Fruit fly (Drosophila melanogaster) whole organism, embryonic: ENCODE data around the gene TbCMF46.
A peak's percentile ranks its signal among the peaks of the same experiment; 100 is the strongest.

ENCODE experiments used
- BtbVII ChIP-seq: fragments of 200-800 bp; sonication (Bioruptor generic); optimal IDR thresholded peaks from 3 replicates; lab custom pipeline; 2017; ENCODE audit warnings: missing biosample characterization, mild to moderate bottlenecking, missing genetic modification characterization
- CG10431 ChIP-seq: fragments of 200-800 bp; sonication (Bioruptor generic); optimal IDR thresholded peaks from 3 replicates; lab custom pipeline; 2018; ENCODE audit warnings: missing biosample characterization, mild to moderate bottlenecking, missing genetic modification characterization
- CG1233 ChIP-seq: fragments of 200-800 bp; sonication (Bioruptor generic); optimal IDR thresholded peaks from 4 replicates; lab custom pipeline; 2018; ENCODE audit warnings: missing biosample characterization, mild to moderate bottlenecking, missing genetic modification characterization
- CG14050 ChIP-seq: fragments of 200-800 bp; sonication (Bioruptor generic); IDR thresholded peaks from 3 replicates; pipeline ENCODE4 v1.3.6; 2022; ENCODE audit warnings: missing biosample characterization, missing genetic modification characterization
- CG16813 ChIP-seq: fragments of 200-800 bp; sonication (Bioruptor generic); IDR thresholded peaks from 3 replicates; pipeline ENCODE4 v1.3.6; 2022; ENCODE audit warnings: missing biosample characterization, missing genetic modification characterization; ENCODE audit not compliant: partially characterized antibody
- CG17802 ChIP-seq: fragments of 200-800 bp; sonication (Bioruptor generic); optimal IDR thresholded peaks from 2 replicates; lab custom pipeline; 2018; ENCODE audit warnings: missing biosample characterization, mild to moderate bottlenecking, missing genetic modification characterization, moderate library complexity
- CG2120 ChIP-seq: fragments of 200-800 bp; sonication (Bioruptor generic); optimal IDR thresholded peaks from 3 replicates; lab custom pipeline; 2016; ENCODE audit warnings: missing biosample characterization, missing genetic modification characterization
- CG3995 ChIP-seq: fragments of 200-800 bp; sonication (Bioruptor generic); optimal IDR thresholded peaks from 3 replicates; lab custom pipeline; 2016; ENCODE audit warnings: missing biosample characterization, missing genetic modification characterization
- CG6813 ChIP-seq: fragments of 200-800 bp; sonication (Bioruptor generic); optimal IDR thresholded peaks from 2 replicates; lab custom pipeline; 2017; ENCODE audit warnings: missing biosample characterization, missing genetic modification characterization, mild to moderate bottlenecking, moderate library complexity, missing genetic modification reagents
- CG7745 ChIP-seq: fragments of 200-800 bp; sonication (Bioruptor generic); optimal IDR thresholded peaks from 2 replicates; lab custom pipeline; 2018; ENCODE audit warnings: missing biosample characterization, mild to moderate bottlenecking, missing genetic modification characterization, moderate library complexity
- CG9797 ChIP-seq: fragments of 200-800 bp; sonication (Bioruptor generic); optimal IDR thresholded peaks from 3 replicates; lab custom pipeline; 2018; ENCODE audit warnings: missing biosample characterization, mild to moderate bottlenecking, missing genetic modification characterization
- CTCF ChIP-seq: fragments of 200-800 bp; sonication (Bioruptor generic); optimal IDR thresholded peaks from 2 replicates; lab custom pipeline; 2017; ENCODE audit warnings: missing biosample characterization, mild to moderate bottlenecking, missing genetic modification characterization, moderate library complexity
- Camta ChIP-seq: fragments of 200-800 bp; sonication (Bioruptor generic); optimal IDR thresholded peaks from 2 replicates; lab custom pipeline; 2016; ENCODE audit warnings: missing biosample characterization, missing genetic modification characterization
- Dll ChIP-seq: fragments of 200-800 bp; sonication (Bioruptor generic); IDR thresholded peaks from 4 replicates; pipeline ENCODE4 v1.3.6; 2022; ENCODE audit warnings: missing biosample characterization, missing genetic modification characterization; ENCODE audit not compliant: partially characterized antibody
- Dp ChIP-seq: fragments of 200-800 bp; sonication (Bioruptor generic); optimal IDR thresholded peaks from 2 replicates; lab custom pipeline; 2018; ENCODE audit warnings: missing biosample characterization, mild to moderate bottlenecking, missing genetic modification characterization, moderate library complexity
- Gug ChIP-seq: fragments of 200-800 bp; sonication (Bioruptor generic); IDR thresholded peaks from 4 replicates; pipeline ENCODE4 v1.3.6; 2022; ENCODE audit warnings: missing biosample characterization, missing genetic modification characterization
- NfI ChIP-seq: fragments of 200-800 bp; sonication (Bioruptor generic); optimal IDR thresholded peaks from 3 replicates; lab custom pipeline; 2018; ENCODE audit warnings: missing biosample characterization, mild to moderate bottlenecking, missing genetic modification characterization, moderate library complexity
- Rfx ChIP-seq: fragments of 200-800 bp; sonication (Bioruptor generic); IDR thresholded peaks from 2 replicates; pipeline ENCODE4 v1.3.6; 2022; ENCODE audit warnings: missing biosample characterization, missing genetic modification characterization
- Sry-β ChIP-seq: fragments of 200-800 bp; sonication (Bioruptor generic); optimal IDR thresholded peaks from 2 replicates; lab custom pipeline; 2018; ENCODE audit warnings: missing biosample characterization, mild to moderate bottlenecking, missing genetic modification characterization, moderate library complexity
- Sry-δ ChIP-seq: fragments of 200-800 bp; sonication (Bioruptor generic); optimal IDR thresholded peaks from 2 replicates; lab custom pipeline; 2016; ENCODE audit warnings: missing biosample characterization, missing genetic modification characterization
- Ssrp ChIP-seq: fragments of 200-800 bp; sonication (Bioruptor generic); optimal IDR thresholded peaks from 2 replicates; lab custom pipeline; 2018; ENCODE audit warnings: missing biosample characterization, mild to moderate bottlenecking, missing genetic modification characterization, moderate library complexity
- Trl ChIP-seq, 3 experiments: fragments of >200 bp in 2 of 3; fragments of 200-800 bp in 1 of 3; sonication (Bioruptor generic) in 1 of 3; optimal IDR thresholded peaks; 2 replicates in 1 of 3; 3 replicates in 2 of 3; lab custom pipeline; 2016 to 2017; ENCODE audit warnings: missing biosample characterization in 1 of 3, missing genetic modification characterization in 1 of 3
- YL-1 ChIP-seq: fragments of 200-800 bp; sonication (Bioruptor generic); optimal IDR thresholded peaks from 3 replicates; lab custom pipeline; 2017; ENCODE audit warnings: missing biosample characterization, mild to moderate bottlenecking, missing genetic modification characterization
- abd-A ChIP-seq: fragments of 200-800 bp; sonication (Bioruptor generic); optimal IDR thresholded peaks from 3 replicates; lab custom pipeline; 2019; ENCODE audit warnings: missing biosample characterization, mild to moderate bottlenecking, missing genetic modification characterization, moderate library complexity
- bab2 ChIP-seq: fragments of 200-800 bp; sonication (Bioruptor generic); optimal IDR thresholded peaks from 2 replicates; lab custom pipeline; 2016; ENCODE audit warnings: missing biosample characterization, missing genetic modification characterization
- bbx ChIP-seq: fragments of 200-800 bp; sonication (Bioruptor generic); IDR thresholded peaks from 2 replicates; pipeline ENCODE4 v1.3.6; 2022; ENCODE audit warnings: missing biosample characterization, missing genetic modification characterization; ENCODE audit not compliant: partially characterized antibody
- bigmax ChIP-seq: fragments of 200-800 bp; sonication (Bioruptor generic); optimal IDR thresholded peaks from 2 replicates; lab custom pipeline; 2018; ENCODE audit warnings: missing biosample characterization, mild to moderate bottlenecking, missing genetic modification characterization
- cas ChIP-seq: fragments of 200-800 bp; sonication (Bioruptor generic); IDR thresholded peaks from 2 replicates; pipeline ENCODE4 v1.3.6; 2022; ENCODE audit warnings: missing biosample characterization, missing genetic modification characterization
- cato ChIP-seq: fragments of 200-800 bp; sonication (Bioruptor generic); optimal IDR thresholded peaks from 2 replicates; lab custom pipeline; 2016; ENCODE audit warnings: missing biosample characterization, missing genetic modification characterization, borderline replicate concordance
- chif ChIP-seq, 2 experiments: fragments of 200-800 bp; sonication (Bioruptor generic); optimal IDR thresholded peaks; 3 replicates each; lab custom pipeline; 2016; ENCODE audit warnings: missing biosample characterization in 2 of 2, missing genetic modification characterization in 2 of 2
- crc ChIP-seq: fragments of 200-800 bp; sonication (Bioruptor generic); optimal IDR thresholded peaks from 2 replicates; lab custom pipeline; 2016; ENCODE audit warnings: missing biosample characterization, missing genetic modification characterization
- crol ChIP-seq: fragments of 200-800 bp; sonication (Bioruptor generic); IDR thresholded peaks from 2 replicates; pipeline ENCODE4 v1.3.6; 2022; ENCODE audit warnings: missing biosample characterization, missing genetic modification characterization
- danr ChIP-seq: fragments of 200-800 bp; sonication (Bioruptor generic); IDR thresholded peaks from 2 replicates; pipeline ENCODE4 v1.3.6; 2022; ENCODE audit warnings: missing biosample characterization, missing genetic modification characterization
- dm ChIP-seq: fragments of 200-800 bp; sonication (Bioruptor generic); optimal IDR thresholded peaks from 3 replicates; lab custom pipeline; 2016; ENCODE audit warnings: missing biosample characterization, missing genetic modification characterization
- esg ChIP-seq: fragments of 200-800 bp; sonication (Bioruptor generic); conservative IDR thresholded peaks from 2 replicates; pipeline ENCODE4 v1.3.6; 2022; ENCODE audit warnings: missing biosample characterization, missing genetic modification characterization
- ewg ChIP-seq: fragments of 200-800 bp; sonication (Bioruptor generic); optimal IDR thresholded peaks from 3 replicates; lab custom pipeline; 2017; ENCODE audit warnings: mild to moderate bottlenecking, missing biosample characterization, missing genetic modification reagents, missing genetic modification characterization
- gce ChIP-seq: fragments of 200-800 bp; sonication (Bioruptor generic); IDR thresholded peaks from 3 replicates; pipeline ENCODE4 v1.3.6; 2022; ENCODE audit warnings: missing biosample characterization, missing genetic modification characterization
- grau ChIP-seq: fragments of 200-800 bp; optimal IDR thresholded peaks from 3 replicates; lab custom pipeline; 2019; ENCODE audit warnings: missing biosample characterization, mild to moderate bottlenecking, missing genetic modification characterization, moderate library complexity
- gro ChIP-seq: fragments of 200-800 bp; sonication (Bioruptor generic); optimal IDR thresholded peaks from 2 replicates; lab custom pipeline; 2016; ENCODE audit warnings: missing biosample characterization, missing genetic modification characterization
- hkb ChIP-seq, 2 experiments: fragments of 200-800 bp in 1 of 2; fragments of >200 bp in 1 of 2; sonication (Bioruptor generic) in 1 of 2; IDR thresholded peaks in 1 of 2; optimal IDR thresholded peaks in 1 of 2; 2 replicates each; pipeline versions ENCODE4 v1.3.6 to Lab custom; 2017 to 2022; ENCODE audit warnings: missing biosample characterization in 1 of 2, missing genetic modification characterization in 1 of 2
- hth ChIP-seq: fragments of >200 bp; optimal IDR thresholded peaks from 2 replicates; lab custom pipeline; 2017; ENCODE audit warnings: inconsistent platforms
- lilli ChIP-seq: fragments of 200-800 bp; sonication (Bioruptor generic); optimal IDR thresholded peaks from 3 replicates; lab custom pipeline; 2016; ENCODE audit warnings: missing biosample characterization, missing genetic modification characterization
- seq ChIP-seq: fragments of 200-800 bp; sonication (Bioruptor generic); IDR thresholded peaks from 2 replicates; pipeline ENCODE4 v1.3.6; 2022; ENCODE audit warnings: missing biosample characterization, missing genetic modification characterization
- sisA ChIP-seq: fragments of 200-800 bp; sonication (Bioruptor generic); IDR thresholded peaks from 2 replicates; pipeline ENCODE4 v1.3.6; 2022; ENCODE audit warnings: missing biosample characterization, missing genetic modification characterization
- tin ChIP-seq: fragments of 200-800 bp; sonication (Bioruptor generic); optimal IDR thresholded peaks from 3 replicates; lab custom pipeline; 2016; ENCODE audit warnings: missing biosample characterization, missing genetic modification characterization
- tio ChIP-seq: fragments of 200-800 bp; sonication (Bioruptor generic); optimal IDR thresholded peaks from 2 replicates; lab custom pipeline; 2017; ENCODE audit warnings: missing biosample characterization, missing genetic modification characterization, inconsistent platforms
- toy ChIP-seq: fragments of 200-800 bp; sonication (Bioruptor generic); IDR thresholded peaks from 2 replicates; pipeline ENCODE4 v1.3.6; 2022; ENCODE audit warnings: missing biosample characterization, missing genetic modification characterization
- trh ChIP-seq: fragments of 200-800 bp; sonication (Bioruptor generic); optimal IDR thresholded peaks from 2 replicates; lab custom pipeline; 2016; ENCODE audit warnings: missing biosample characterization, missing genetic modification characterization
- vnd ChIP-seq: fragments of 200-800 bp; sonication (Bioruptor generic); IDR thresholded peaks from 3 replicates; pipeline ENCODE4 v1.3.6; 2022; ENCODE audit warnings: missing biosample characterization, missing genetic modification characterization; ENCODE audit not compliant: partially characterized antibody
- wdn ChIP-seq: fragments of 200-800 bp; sonication (Bioruptor generic); IDR thresholded peaks from 2 replicates; pipeline ENCODE4 v1.3.6; 2022; ENCODE audit warnings: missing biosample characterization, missing genetic modification characterization
- zf30C ChIP-seq: fragments of 200-800 bp; sonication (Bioruptor generic); optimal IDR thresholded peaks from 3 replicates; lab custom pipeline; 2018; ENCODE audit warnings: missing biosample characterization, mild to moderate bottlenecking, missing genetic modification characterization
- zfh1 ChIP-seq: fragments of 200-800 bp; sonication (Bioruptor generic); IDR thresholded peaks from 3 replicates; pipeline ENCODE4 v1.3.6; 2022; ENCODE audit warnings: missing biosample characterization, missing genetic modification characterization

Gene TbCMF46

DNA sequence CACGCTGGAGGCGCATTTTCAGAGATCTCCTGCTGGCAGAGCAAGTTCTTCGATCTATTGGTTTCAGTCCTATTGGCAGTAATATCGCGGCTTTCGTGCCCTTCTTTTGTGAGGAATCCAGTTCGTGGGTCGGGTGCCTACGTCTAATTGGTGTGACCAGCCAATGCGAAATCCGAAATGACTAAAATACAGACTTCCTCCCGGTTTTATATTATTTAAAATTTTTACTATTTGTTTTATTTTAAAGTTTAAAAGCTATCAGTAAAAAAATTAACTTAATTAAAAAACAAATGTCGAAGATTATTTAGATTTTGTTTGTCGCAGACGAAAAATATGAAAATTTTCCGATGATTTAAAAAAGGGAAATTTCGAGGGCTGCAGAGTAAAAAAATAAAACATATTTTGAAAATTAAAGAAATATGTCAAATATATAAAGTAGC is 39.0 kb upstream of the TbCMF46 start, which contains the start of gene CG5850 (continued):
- no peak for TF ChIP-seq cato
- TF ChIP-seq CG7745 (tag; lab: Kevin White, UChicago), result no peak
- no peak for TF ChIP-seq vnd
- no peak for TF ChIP-seq CTCF (GFP tag; lab: Kevin White, UChicago)
- no peak for TF ChIP-seq Gug (GFP tag; lab: Robert Waterston, UW)
- no peak for TF ChIP-seq hth (lab: Kevin White, UChicago)
- TF ChIP-seq lilli, result no peak
- no peak for TF ChIP-seq CG16813 (GFP tag; lab: Robert Waterston, UW)
- no peak for TF ChIP-seq crol
- no peak for TF ChIP-seq abd-A (tag; lab: Kevin White, UChicago)
- no peak for TF ChIP-seq hkb (optimal IDR thresholded peaks at IDR 0.05; lab: Kevin White, UChicago)
- peak; percentile 24; the same call in 1 of the 2 replicates for TF ChIP-seq hkb (GFP tag; IDR thresholded peaks at IDR 0.05; lab: Robert Waterston, UW)
- no peak for TF ChIP-seq Sry-β
- no peak for TF ChIP-seq tin
- TF ChIP-seq CG1233, result no peak
- TF ChIP-seq wdn (GFP tag; lab: Robert Waterston, UW), result no peak
- no peak for TF ChIP-seq Trl (optimal IDR thresholded peaks at IDR 0.05; lab: Kevin White, UChicago)
- no peak for TF ChIP-seq Trl (GFP tag; optimal IDR thresholded peaks at IDR 0.05; lab: Kevin White, UChicago)
- TF ChIP-seq CG6813 (GFP tag; lab: Kevin White, UChicago), result no peak
- no peak for TF ChIP-seq ewg (GFP tag; lab: Kevin White, UChicago)
- TF ChIP-seq chif (GFP tag; optimal IDR thresholded peaks at IDR 0.05; lab: Kevin White, UChicago), result no peak
- TF ChIP-seq Ssrp, result no peak
- no peak for TF ChIP-seq NfI (GFP tag; lab: Kevin White, UChicago)
- no peak for TF ChIP-seq Sry-δ (GFP tag; lab: Kevin White, UChicago)
- TF ChIP-seq dm (GFP tag; lab: Kevin White, UChicago), result no peak
- no peak for TF ChIP-seq esg
- no peak for TF ChIP-seq Camta (GFP tag; lab: Kevin White, UChicago)
- no peak for TF ChIP-seq Rfx
- TF ChIP-seq CG9797 (GFP tag; lab: Kevin White, UChicago), result peak; percentile 62
- TF ChIP-seq bab2 (GFP tag; lab: Kevin White, UChicago), result no peak
- TF ChIP-seq grau (tag; lab: Kevin White, UChicago), result peak; percentile 9
- no peak for TF ChIP-seq zfh1 (GFP tag; lab: Robert Waterston, UW)
- no peak for TF ChIP-seq gro (GFP tag; lab: Kevin White, UChicago)
- no peak for TF ChIP-seq BtbVII (GFP tag; lab: Kevin White, UChicago)
- TF ChIP-seq cas (GFP tag; lab: Robert Waterston, UW), result no peak
- TF ChIP-seq bigmax, result no peak
- TF ChIP-seq Dll, result no peak; the same call in 2 of the 4 replicates
- no peak for TF ChIP-seq CG2120 (GFP tag; lab: Kevin White, UChicago)
- no peak for TF ChIP-seq seq (GFP tag; lab: Robert Waterston, UW)
- TF ChIP-seq CG3995 (GFP tag; lab: Kevin White, UChicago), result no peak
- TF ChIP-seq bbx, result no peak
- TF ChIP-seq danr (GFP tag; lab: Robert Waterston, UW), result no peak
- no peak for TF ChIP-seq sisA (GFP tag; lab: Robert Waterston, UW)
- no peak for TF ChIP-seq toy
- TF ChIP-seq gce (GFP tag; lab: Robert Waterston, UW), result no peak
- peak; percentile 20 for TF ChIP-seq CG10431 (GFP tag; lab: Kevin White, UChicago)
- TF ChIP-seq YL-1 (GFP tag; lab: Kevin White, UChicago), result peak; percentile 77
- TF ChIP-seq zf30C, result no peak
- no peak for TF ChIP-seq crc
- TF ChIP-seq CG14050 (GFP tag; lab: Robert Waterston, UW), result no peak
- TF ChIP-seq tio (GFP tag; lab: Kevin White, UChicago), result no peak
- peak; percentile 61 for TF ChIP-seq Dp (GFP tag; lab: Kevin White, UChicago)
- no peak for TF ChIP-seq CG17802
- no peak for TF ChIP-seq trh (GFP tag; lab: Kevin White, UChicago)
